Worm (Caenorhabditis elegans) whole organism, young adult: Measurements from ENCODE around the gene har-1.

Source experiments
- B0035.1 ChIP-seq: sonication (generic microtip); optimal IDR thresholded peaks from 2 replicates; lab custom pipeline; 2016; ENCODE audit warnings: missing genetic modification characterization, mild to moderate bottlenecking, missing compliant biosample characterization, missing genotype, missing genetic modification reagents
- C06A6.2 ChIP-seq: fragments of 200-800 bp; sonication (Bioruptor generic); conservative IDR thresholded peaks from 2 replicates; pipeline ENCODE4 v1.3.6; 2022; ENCODE audit warnings: missing genetic modification characterization, missing compliant biosample characterization
- D2030.7 ChIP-seq: fragments of 200-800 bp; sonication (Bioruptor generic); IDR thresholded peaks from 2 replicates; pipeline ENCODE4 v1.3.6; 2022; ENCODE audit warnings: missing genetic modification reagents, missing genetic modification characterization, missing compliant biosample characterization
- F39B2.1 ChIP-seq: fragments of 200-800 bp; sonication (Bioruptor generic); IDR thresholded peaks from 2 replicates; pipeline ENCODE4 v1.3.6; 2022; ENCODE audit warnings: missing genetic modification reagents, missing genetic modification characterization, missing compliant biosample characterization
- F49E8.2 ChIP-seq: sonication (generic microtip); optimal IDR thresholded peaks from 3 replicates; lab custom pipeline; 2017; ENCODE audit warnings: missing genetic modification characterization, mild to moderate bottlenecking, missing compliant biosample characterization, antibody characterized with exemption, moderate library complexity; ENCODE audit not compliant: insufficient read depth
- F52B5.7 ChIP-seq: sonication (generic microtip); optimal IDR thresholded peaks from 2 replicates; lab custom pipeline; 2016; ENCODE audit warnings: mild to moderate bottlenecking, missing genetic modification characterization, missing compliant biosample characterization
- F55B11.4 ChIP-seq: sonication (generic microtip); optimal IDR thresholded peaks from 2 replicates; lab custom pipeline; 2016; ENCODE audit warnings: missing compliant biosample characterization, missing genetic modification characterization, borderline replicate concordance; ENCODE audit not compliant: insufficient read depth
- F57A8.1 ChIP-seq: fragments of 200-800 bp; sonication (Bioruptor generic); optimal IDR thresholded peaks from 2 replicates; lab custom pipeline; 2018; ENCODE audit warnings: mild to moderate bottlenecking, missing genetic modification characterization, moderate library complexity, missing compliant biosample characterization
- K12H6.12 ChIP-seq: fragments of 200-800 bp; sonication (Bioruptor generic); optimal IDR thresholded peaks from 2 replicates; lab custom pipeline; 2018; ENCODE audit warnings: mild to moderate bottlenecking, missing genetic modification characterization, missing compliant biosample characterization
- T07F8.4 ChIP-seq: sonication (generic microtip); optimal IDR thresholded peaks from 2 replicates; lab custom pipeline; 2016; ENCODE audit warnings: mild to moderate bottlenecking, missing genetic modification characterization, moderate library complexity, missing compliant biosample characterization
- Y56A3A.18 ChIP-seq: fragments of 200-800 bp; sonication (Bioruptor generic); IDR thresholded peaks from 2 replicates; pipeline ENCODE4 v1.3.6; 2022; ENCODE audit warnings: missing genetic modification reagents, missing genetic modification characterization, missing compliant biosample characterization
- atf-7 ChIP-seq: sonication (generic microtip); optimal IDR thresholded peaks from 2 replicates; lab custom pipeline; 2017; ENCODE audit warnings: mild to moderate bottlenecking, missing genetic modification characterization, missing compliant biosample characterization
- athp-1 ChIP-seq: sonication (generic microtip); optimal IDR thresholded peaks from 2 replicates; lab custom pipeline; 2017; ENCODE audit warnings: mild to moderate bottlenecking, missing genetic modification characterization, missing compliant biosample characterization
- attf-3 ChIP-seq: fragments of 200-800 bp; sonication (Bioruptor generic); conservative IDR thresholded peaks from 2 replicates; pipeline ENCODE4 v1.3.6; 2022; ENCODE audit warnings: missing genetic modification reagents, missing genetic modification characterization, missing compliant biosample characterization
- ccch-3 ChIP-seq: fragments of 200-800 bp; sonication (Bioruptor generic); optimal IDR thresholded peaks from 2 replicates; lab custom pipeline; 2018; ENCODE audit warnings: mild to moderate bottlenecking, missing genetic modification characterization, missing compliant biosample characterization
- cebp-1 ChIP-seq, 2 experiments: fragments of 200-800 bp in 1 of 2; sonication (Bioruptor generic) in 1 of 2; sonication (generic microtip) in 1 of 2; IDR thresholded peaks in 1 of 2; optimal IDR thresholded peaks in 1 of 2; 2 replicates each; pipeline versions ENCODE4 v1.3.6 to Lab custom; 2017 to 2022; ENCODE audit warnings: missing compliant biosample characterization in 2 of 2, missing genetic modification characterization in 2 of 2, mild to moderate bottlenecking in 1 of 2, missing genetic modification reagents in 1 of 2, moderate library complexity in 1 of 2
- ceh-27 ChIP-seq: fragments of 200-800 bp; sonication (Bioruptor generic); optimal IDR thresholded peaks from 2 replicates; lab custom pipeline; 2018; ENCODE audit warnings: mild to moderate bottlenecking, missing genetic modification characterization, moderate library complexity, missing compliant biosample characterization
- ceh-40 ChIP-seq: fragments of 200-800 bp; sonication (Bioruptor generic); IDR thresholded peaks from 2 replicates; pipeline ENCODE4 v1.3.6; 2022; ENCODE audit warnings: missing genetic modification characterization, missing compliant biosample characterization
- efl-1 ChIP-seq: fragments of 150-350 bp; optimal IDR thresholded peaks from 2 replicates; lab custom pipeline; 2014; ENCODE audit warnings: missing biosample characterization, missing genetic modification reagents, missing genetic modification characterization
- egl-18 ChIP-seq: fragments of 200-800 bp; sonication (Bioruptor generic); IDR thresholded peaks from 2 replicates; pipeline ENCODE4 v1.3.6; 2022; ENCODE audit warnings: missing genetic modification reagents, missing genetic modification characterization, missing compliant biosample characterization
- gei-17 ChIP-seq: fragments of 200-800 bp; sonication (Bioruptor generic); optimal IDR thresholded peaks from 2 replicates; lab custom pipeline; 2018; ENCODE audit warnings: mild to moderate bottlenecking, missing genetic modification characterization, missing compliant biosample characterization
- hmg-1.2 ChIP-seq: fragments of 200-800 bp; sonication (Bioruptor generic); IDR thresholded peaks from 2 replicates; pipeline ENCODE4 v1.3.6; 2022; ENCODE audit warnings: missing genetic modification reagents, missing genetic modification characterization, missing compliant biosample characterization
- let-526 ChIP-seq: fragments of 200-800 bp; sonication (Bioruptor generic); IDR thresholded peaks from 2 replicates; pipeline ENCODE4 v1.3.6; 2022; ENCODE audit warnings: missing genetic modification reagents, missing genetic modification characterization, missing compliant biosample characterization
- lin-26 ChIP-seq: fragments of 200-800 bp; sonication (Bioruptor generic); IDR thresholded peaks from 2 replicates; pipeline ENCODE4 v1.3.6; 2022; ENCODE audit warnings: missing genetic modification reagents, missing genetic modification characterization, missing compliant biosample characterization
- lin-35 ChIP-seq, 3 experiments: fragments of 150-350 bp in 2 of 3; sonication (generic microtip) in 1 of 3; optimal IDR thresholded peaks; 2 replicates each; lab custom pipeline; 2014 to 2018; ENCODE audit warnings: missing biosample characterization in 3 of 3, missing genetic modification characterization in 3 of 3, missing genetic modification reagents in 3 of 3
- madf-10 ChIP-seq: sonication (generic microtip); optimal IDR thresholded peaks from 2 replicates; lab custom pipeline; 2016; ENCODE audit warnings: mild to moderate bottlenecking, missing genetic modification characterization, missing compliant biosample characterization
- madf-3 ChIP-seq: fragments of 200-800 bp; sonication (Bioruptor generic); IDR thresholded peaks from 2 replicates; pipeline ENCODE4 v1.3.6; 2022; ENCODE audit warnings: missing genetic modification reagents, missing genetic modification characterization, missing compliant biosample characterization
- madf-6 ChIP-seq: fragments of 200-800 bp; sonication (Bioruptor generic); IDR thresholded peaks from 2 replicates; pipeline ENCODE4 v1.3.6; 2022; ENCODE audit warnings: missing genetic modification reagents, missing genetic modification characterization, missing compliant biosample characterization
- mcd-1 ChIP-seq: fragments of 200-800 bp; sonication (Bioruptor generic); IDR thresholded peaks from 2 replicates; pipeline ENCODE4 v1.3.6; 2022; ENCODE audit warnings: missing genetic modification reagents, missing genetic modification characterization, missing compliant biosample characterization
- mes-4 ChIP-seq: sonication (generic microtip); optimal IDR thresholded peaks from 2 replicates; lab custom pipeline; 2016; ENCODE audit warnings: missing genotype, missing genetic modification characterization, missing compliant biosample characterization
- nfya-2 ChIP-seq: fragments of 200-800 bp; sonication (Bioruptor generic); IDR thresholded peaks from 2 replicates; pipeline ENCODE4 v1.3.6; 2022; ENCODE audit warnings: missing genetic modification reagents, missing genetic modification characterization, missing compliant biosample characterization
- nfyb-1 ChIP-seq: fragments of 200-800 bp; sonication (Bioruptor generic); IDR thresholded peaks from 2 replicates; pipeline ENCODE4 v1.3.6; 2022; ENCODE audit warnings: missing genetic modification reagents, missing genetic modification characterization, missing compliant biosample characterization
- nhr-90 ChIP-seq: sonication (generic microtip); optimal IDR thresholded peaks from 2 replicates; lab custom pipeline; 2016; ENCODE audit warnings: missing genotype, mild to moderate bottlenecking, missing genetic modification characterization, missing compliant biosample characterization
- rec-8 ChIP-seq, 2 experiments: sonication (generic microtip); optimal IDR thresholded peaks; 2 replicates each; lab custom pipeline; 2016; ENCODE audit warnings: mild to moderate bottlenecking in 2 of 2, missing genetic modification characterization in 2 of 2, missing genetic modification reagents in 2 of 2, missing genotype in 2 of 2, missing biosample characterization in 1 of 2, missing compliant biosample characterization in 1 of 2, moderate library complexity in 1 of 2
- rpc-1 ChIP-seq, 2 experiments: fragments of 150-350 bp in 1 of 2; sonication (generic microtip) in 1 of 2; optimal IDR thresholded peaks; 2 replicates each; lab custom pipeline; 2014 to 2018; ENCODE audit warnings: missing biosample characterization in 1 of 2, missing genetic modification characterization in 1 of 2, missing genetic modification reagents in 1 of 2, missing genotype in 1 of 2
- sdz-38 ChIP-seq: sonication (generic microtip); optimal IDR thresholded peaks from 2 replicates; lab custom pipeline; 2016; ENCODE audit warnings: missing genotype, missing genetic modification characterization, missing compliant biosample characterization
- sea-2 ChIP-seq: fragments of 200-800 bp; sonication (Bioruptor generic); IDR thresholded peaks from 2 replicates; pipeline ENCODE4 v1.3.6; 2022; ENCODE audit warnings: missing genetic modification characterization, missing compliant biosample characterization
- snpc-3.4 ChIP-seq: sonication (generic microtip); optimal IDR thresholded peaks from 2 replicates; lab custom pipeline; 2017; ENCODE audit warnings: missing genetic modification characterization, mild to moderate bottlenecking, missing compliant biosample characterization, antibody characterized with exemption, moderate library complexity, missing genotype, missing genetic modification reagents
- somi-1 ChIP-seq: fragments of 200-800 bp; sonication (Bioruptor generic); optimal IDR thresholded peaks from 2 replicates; lab custom pipeline; 2018; ENCODE audit warnings: mild to moderate bottlenecking, missing genetic modification characterization, missing compliant biosample characterization
- tbp1 ChIP-seq: fragments of 200-800 bp; sonication (Bioruptor generic); optimal IDR thresholded peaks from 2 replicates; lab custom pipeline; 2018; ENCODE audit warnings: mild to moderate bottlenecking, missing genetic modification characterization, missing compliant biosample characterization
- tlf-1 ChIP-seq: fragments of 200-800 bp; sonication (Bioruptor generic); optimal IDR thresholded peaks from 2 replicates; lab custom pipeline; 2018; ENCODE audit warnings: mild to moderate bottlenecking, missing genetic modification characterization, missing compliant biosample characterization
- unc-130 ChIP-seq: sonication (generic microtip); optimal IDR thresholded peaks from 2 replicates; lab custom pipeline; 2016; ENCODE audit warnings: missing genetic modification reagents, missing genetic modification characterization, missing compliant biosample characterization
- xnd-1 ChIP-seq: sonication (generic microtip); optimal IDR thresholded peaks from 2 replicates; lab custom pipeline; 2016; ENCODE audit warnings: missing genotype, missing genetic modification reagents, missing genetic modification characterization, missing compliant biosample characterization
- ztf-18 ChIP-seq: sonication (generic microtip); optimal IDR thresholded peaks from 2 replicates; lab custom pipeline; 2016; ENCODE audit warnings: missing genotype, mild to moderate bottlenecking, missing genetic modification characterization, missing compliant biosample characterization
- ztf-22 ChIP-seq: fragments of 200-800 bp; sonication (Bioruptor generic); optimal IDR thresholded peaks from 2 replicates; lab custom pipeline; 2018; ENCODE audit warnings: mild to moderate bottlenecking, missing genetic modification characterization, moderate library complexity, missing compliant biosample characterization
- ztf-25 ChIP-seq: fragments of 200-800 bp; sonication (Bioruptor generic); IDR thresholded peaks from 2 replicates; pipeline ENCODE4 v1.3.6; 2022; ENCODE audit warnings: missing genetic modification reagents, missing genetic modification characterization, missing compliant biosample characterization
- ztf-28 ChIP-seq: fragments of 200-800 bp; sonication (Bioruptor generic); IDR thresholded peaks from 2 replicates; pipeline ENCODE4 v1.3.6; 2022; ENCODE audit warnings: missing genetic modification reagents, missing genetic modification characterization, missing compliant biosample characterization

har-1 gene

DNA sequence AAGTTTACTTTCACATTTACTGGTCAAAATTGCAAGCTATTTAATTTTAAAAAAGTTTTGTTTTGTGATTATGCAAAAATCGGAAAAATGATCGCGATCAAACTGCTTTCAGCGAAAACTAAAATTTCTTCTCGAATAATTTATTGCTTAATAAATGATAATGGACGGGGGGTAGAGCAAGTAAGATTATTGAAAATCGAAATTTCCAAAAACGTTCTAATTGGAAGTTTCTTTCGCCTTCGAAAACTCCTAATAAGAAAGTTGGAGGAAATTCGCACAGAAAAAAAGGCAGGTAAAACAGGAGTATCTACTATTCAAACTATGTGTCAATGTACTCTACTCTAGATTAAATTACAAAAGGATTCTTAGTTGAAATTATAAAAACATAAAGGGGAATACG lies 20.4 kb downstream of the har-1 start (continued):
- TF ChIP-seq ztf-25 (GFP tag; lab: Robert Waterston, UW) (0 out of 2 replicates have a peak, but pooled peaks have one; percentile 31), snpc-3.4 (tag; lab: Kevin White, UChicago) (peak; percentile 23), ccch-3 (GFP tag; lab: Kevin White, UChicago) (no peak), efl-1 (no peak), madf-3 (GFP tag; lab: Robert Waterston, UW) (peak; percentile 85), Y56A3A.18 (GFP tag; lab: Robert Waterston, UW) (no peak), mes-4 (tag; lab: Kevin White, UChicago) (peak; percentile 83), unc-130 (GFP tag; lab: Kevin White, UChicago) (peak; percentile 69), madf-6 (GFP tag; lab: Robert Waterston, UW) (peak; percentile 68), nfya-2 (GFP tag; lab: Robert Waterston, UW) (peak; percentile 83; the same call in 1 of the 2 replicates), rpc-1 (optimal IDR thresholded peaks at IDR 0.05; lab: Kevin White, UChicago) (no peak), rpc-1 (tag; optimal IDR thresholded peaks at IDR 0.05; lab: Kevin White, UChicago) (peak; percentile 7), lin-35 (GFP tag; optimal IDR thresholded peaks at IDR 0.05; lab: Kevin White, UChicago) (no peak), rec-8 (tag; optimal IDR thresholded peaks at IDR 0.05; lab: Kevin White, UChicago) (no peak), athp-1 (tag; lab: Kevin White, UChicago) (peak; percentile 88), egl-18 (GFP tag; lab: Robert Waterston, UW) (no peak), C06A6.2 (no peak), ceh-40 (GFP tag; lab: Robert Waterston, UW) (no peak), mcd-1 (GFP tag; lab: Robert Waterston, UW) (no peak), D2030.7 (GFP tag; lab: Robert Waterston, UW) (peak; percentile 63), sea-2 (GFP tag; lab: Robert Waterston, UW) (no peak), somi-1 (no peak), tbp1 (GFP tag; lab: Kevin White, UChicago) (peak; percentile 47), hmg-1.2 (GFP tag; lab: Robert Waterston, UW) (peak; percentile 35; the same call in 1 of the 2 replicates), ztf-18 (tag; lab: Kevin White, UChicago) (no peak), madf-10 (tag; lab: Kevin White, UChicago) (no peak), atf-7 (peak; percentile 68), ceh-27 (no peak), tlf-1 (GFP tag; lab: Kevin White, UChicago) (peak; percentile 72), F39B2.1 (GFP tag; lab: Robert Waterston, UW) (peak; percentile 9; the same call in 1 of the 2 replicates), F52B5.7 (tag; lab: Kevin White, UChicago) (no peak), T07F8.4 (tag; lab: Kevin White, UChicago) (no peak), gei-17 (GFP tag; lab: Kevin White, UChicago) (no peak), ztf-28 (GFP tag; lab: Robert Waterston, UW) (no peak), F57A8.1 (no peak), xnd-1 (tag; lab: Kevin White, UChicago) (peak; percentile 52), B0035.1 (tag; lab: Kevin White, UChicago) (no peak), nhr-90 (tag; lab: Kevin White, UChicago) (no peak), F55B11.4 (no peak), attf-3 (GFP tag; lab: Robert Waterston, UW) (no peak), F49E8.2 (peak; percentile 82), K12H6.12 (tag; lab: Kevin White, UChicago) (no peak), ztf-22 (GFP tag; lab: Kevin White, UChicago) (no peak), sdz-38 (tag; lab: Kevin White, UChicago) (no peak), nfyb-1 (GFP tag; lab: Robert Waterston, UW) (peak; percentile 47; the same call in 1 of the 2 replicates), lin-26 (GFP tag; lab: Robert Waterston, UW) (no peak; the same call in 1 of the 2 replicates), cebp-1 (GFP tag; IDR thresholded peaks at IDR 0.05; lab: Robert Waterston, UW) (no peak), cebp-1 (tag; optimal IDR thresholded peaks at IDR 0.05; lab: Kevin White, UChicago) (peak; percentile 41), let-526 (GFP tag; lab: Robert Waterston, UW) (no peak)
